ENCODE assay signal across 1 fruit fly cellular context in the genomic region with DNA sequence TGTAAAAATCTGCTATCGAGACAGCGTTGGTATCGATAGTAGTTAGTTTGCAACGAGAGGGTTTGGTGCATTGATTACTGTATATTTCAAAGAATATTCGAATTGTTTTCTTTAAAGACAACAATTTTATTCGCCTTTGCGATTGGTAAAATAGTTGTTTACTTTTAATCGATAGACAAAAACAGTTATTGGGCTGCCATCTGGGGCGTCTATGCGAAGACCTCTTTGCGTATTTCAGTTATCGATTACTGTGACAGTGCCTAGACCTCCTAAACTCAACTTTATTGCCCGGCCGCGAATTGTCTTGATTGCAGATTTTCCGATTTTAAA.
TF ChIP-seq lines count a peak whose summit lies in the region.

Gene Atu (plus strand): TSS at position 245 of the 330 bp plus-strand sequence.

TF ChIP-seq in whole organism, embryonic, 481 proteins besides CTCF, POLR2A, EP300 and RAD21 (continued from another document and continues in another):
- no peak for TF ChIP-seq BtbVII (GFP tag; optimal IDR thresholded peaks at IDR 0.05; lab: Kevin White, UChicago)
- TF ChIP-seq Trl (optimal IDR thresholded peaks at IDR 0.05; lab: Kevin White, UChicago), result no peak
- peak; percentile 34 for TF ChIP-seq Trl (GFP tag; optimal IDR thresholded peaks at IDR 0.05; lab: Kevin White, UChicago)
- no peak for TF ChIP-seq unpg (GFP tag; optimal IDR thresholded peaks at IDR 0.05; lab: Kevin White, UChicago)
- TF ChIP-seq pb (GFP tag; optimal IDR thresholded peaks at IDR 0.05; lab: Kevin White, UChicago), result no peak
- TF ChIP-seq CG10979 (tag; optimal IDR thresholded peaks at IDR 0.05; lab: Kevin White, UChicago), result peak; percentile 32
- TF ChIP-seq CG2129 (GFP tag; IDR thresholded peaks at IDR 0.05; lab: Robert Waterston, UW; ENCODE audit: partially characterized antibody), result peak; percentile 89
- peak; percentile 39 for TF ChIP-seq CG13424 (tag; optimal IDR thresholded peaks at IDR 0.05; lab: Kevin White, UChicago)
- peak; percentile 93 for TF ChIP-seq CG16813 (GFP tag; IDR thresholded peaks at IDR 0.05; lab: Robert Waterston, UW; ENCODE audit: partially characterized antibody)
- TF ChIP-seq CG9817 (tag; optimal IDR thresholded peaks at IDR 0.05; lab: Kevin White, UChicago), result peak; percentile 25
- no peak for TF ChIP-seq Ada2b (GFP tag; IDR thresholded peaks at IDR 0.05; lab: Robert Waterston, UW)
- TF ChIP-seq chn (GFP tag; optimal IDR thresholded peaks at IDR 0.05; lab: Kevin White, UChicago), result peak; percentile 39
- TF ChIP-seq yki (optimal IDR thresholded peaks at IDR 0.05; lab: Kevin White, UChicago), result no peak
- TF ChIP-seq pho (GFP tag; optimal IDR thresholded peaks at IDR 0.05; lab: Kevin White, UChicago), result peak; percentile 38
- peak; percentile 55 for TF ChIP-seq CG12769 (tag; optimal IDR thresholded peaks at IDR 0.05; lab: Kevin White, UChicago)
- TF ChIP-seq Hr78 (GFP tag; optimal IDR thresholded peaks at IDR 0.05; lab: Kevin White, UChicago), result peak in 1 of 2 experiments; percentile 22
- TF ChIP-seq CG8089 (GFP tag; optimal IDR thresholded peaks at IDR 0.05; lab: Kevin White, UChicago), result peak; percentile 46
- peak; percentile 2 for TF ChIP-seq CG3281 (GFP tag; optimal IDR thresholded peaks at IDR 0.05; lab: Kevin White, UChicago)
- TF ChIP-seq cwo (GFP tag; optimal IDR thresholded peaks at IDR 0.05; lab: Kevin White, UChicago), result no peak
- no peak for TF ChIP-seq Ssrp (tag; optimal IDR thresholded peaks at IDR 0.05; lab: Kevin White, UChicago)
- TF ChIP-seq lilli (GFP tag; optimal IDR thresholded peaks at IDR 0.05; lab: Kevin White, UChicago), result peak; percentile 48
- no peak for TF ChIP-seq Hr39 (optimal IDR thresholded peaks at IDR 0.05; lab: Kevin White, UChicago)
- TF ChIP-seq prd (optimal IDR thresholded peaks at IDR 0.05; lab: Kevin White, UChicago), result no peak
- TF ChIP-seq prd (GFP tag; IDR thresholded peaks at IDR 0.05; lab: Robert Waterston, UW), result peak; percentile 36; the same call in 1 of the 3 replicates
- TF ChIP-seq lola (GFP tag; optimal IDR thresholded peaks at IDR 0.05; lab: Kevin White, UChicago), result peak in 1 of 3 experiments; percentile 34
- TF ChIP-seq CG14050 (GFP tag; IDR thresholded peaks at IDR 0.05; lab: Robert Waterston, UW), result no peak
- peak; percentile 83 for TF ChIP-seq tna (GFP tag; IDR thresholded peaks at IDR 0.05; lab: Robert Waterston, UW; ENCODE audit: partially characterized antibody)
- TF ChIP-seq sd (tag; optimal IDR thresholded peaks at IDR 0.05; lab: Kevin White, UChicago), result peak; percentile 63
- peak; percentile 88 for TF ChIP-seq CHES-1-like (GFP tag; optimal IDR thresholded peaks at IDR 0.05; lab: Kevin White, UChicago)
- no peak for TF ChIP-seq CG8388 (GFP tag; optimal IDR thresholded peaks at IDR 0.05; lab: Kevin White, UChicago)
- peak; percentile 49 for TF ChIP-seq CG17829 (tag; optimal IDR thresholded peaks at IDR 0.05; lab: Kevin White, UChicago)
- peak; percentile 43 for TF ChIP-seq ind (GFP tag; optimal IDR thresholded peaks at IDR 0.05; lab: Kevin White, UChicago)
- TF ChIP-seq CG7963 (GFP tag; IDR thresholded peaks at IDR 0.05; lab: Robert Waterston, UW; ENCODE audit: partially characterized antibody), result peak; percentile 84
- TF ChIP-seq Dp (GFP tag; optimal IDR thresholded peaks at IDR 0.05; lab: Kevin White, UChicago), result peak; percentile 38
- peak; percentile 66 for TF ChIP-seq phol (tag; optimal IDR thresholded peaks at IDR 0.05; lab: Kevin White, UChicago)
- TF ChIP-seq Hr3 (GFP tag; optimal IDR thresholded peaks at IDR 0.05; lab: Kevin White, UChicago), result peak; percentile 42
- TF ChIP-seq Dip3 (GFP tag; optimal IDR thresholded peaks at IDR 0.05; lab: Kevin White, UChicago), result peak; percentile 2
- peak; percentile 52 for TF ChIP-seq sob (GFP tag; IDR thresholded peaks at IDR 0.05; lab: Robert Waterston, UW)
- TF ChIP-seq Med (GFP tag; lab: Kevin White, UChicago), result peak; percentile 91
- TF ChIP-seq CG11504 (tag; optimal IDR thresholded peaks at IDR 0.05; lab: Kevin White, UChicago), result no peak
- no peak for TF ChIP-seq CG8281 (tag; optimal IDR thresholded peaks at IDR 0.05; lab: Kevin White, UChicago)
- TF ChIP-seq Dll (GFP tag; IDR thresholded peaks at IDR 0.05; lab: Robert Waterston, UW; ENCODE audit: partially characterized antibody), result peak; percentile 97
- TF ChIP-seq CG17359 (tag; optimal IDR thresholded peaks at IDR 0.05; lab: Kevin White, UChicago), result peak; percentile 24
- peak; percentile 54 for TF ChIP-seq grau (tag; optimal IDR thresholded peaks at IDR 0.05; lab: Kevin White, UChicago)
- no peak for TF ChIP-seq pan (optimal IDR thresholded peaks at IDR 0.05; lab: Kevin White, UChicago)
- TF ChIP-seq pan (GFP tag; optimal IDR thresholded peaks at IDR 0.05 in 1 of 2, IDR thresholded peaks at IDR 0.05 in 1 of 2), result peak in 1 of 2 experiments; percentile 17
- TF ChIP-seq Lpt (GFP tag; optimal IDR thresholded peaks at IDR 0.05; lab: Kevin White, UChicago), result no peak
- peak; percentile 12 for TF ChIP-seq CG15696 (tag; optimal IDR thresholded peaks at IDR 0.05; lab: Kevin White, UChicago)
- TF ChIP-seq ato (GFP tag; IDR thresholded peaks at IDR 0.05; lab: Robert Waterston, UW; ENCODE audit: partially characterized antibody), result peak; percentile 73; the same call in 1 of the 2 replicates
- TF ChIP-seq stwl (tag; optimal IDR thresholded peaks at IDR 0.05; lab: Kevin White, UChicago), result peak; percentile 60
- peak in 1 of 2 experiments; percentile 3 for TF ChIP-seq Hr51 (GFP tag; optimal IDR thresholded peaks at IDR 0.05; lab: Kevin White, UChicago)
- TF ChIP-seq pnt (GFP tag; optimal IDR thresholded peaks at IDR 0.05; lab: Kevin White, UChicago), result no peak
- TF ChIP-seq CG1647 (GFP tag; optimal IDR thresholded peaks at IDR 0.05; lab: Kevin White, UChicago), result peak; percentile 13
- no peak for TF ChIP-seq bigmax (GFP tag; optimal IDR thresholded peaks at IDR 0.05; lab: Kevin White, UChicago)
- peak; percentile 93 for TF ChIP-seq sna (GFP tag; IDR thresholded peaks at IDR 0.05; lab: Robert Waterston, UW; ENCODE audit: partially characterized antibody)
- peak; percentile 54 for TF ChIP-seq CG30403 (GFP tag; optimal IDR thresholded peaks at IDR 0.05; lab: Kevin White, UChicago)
- TF ChIP-seq Nf-YC (tag; optimal IDR thresholded peaks at IDR 0.05; lab: Kevin White, UChicago), result peak; percentile 52
- TF ChIP-seq ewg (GFP tag; optimal IDR thresholded peaks at IDR 0.05; lab: Kevin White, UChicago), result peak; percentile 3
- TF ChIP-seq B-H1 (GFP tag; IDR thresholded peaks at IDR 0.05; lab: Robert Waterston, UW), result no peak
- peak; percentile 87 for TF ChIP-seq Bgb (GFP tag; IDR thresholded peaks at IDR 0.05; lab: Robert Waterston, UW; ENCODE audit: partially characterized antibody)
- TF ChIP-seq zfh2 (GFP tag; optimal IDR thresholded peaks at IDR 0.05; lab: Kevin White, UChicago), result peak; percentile 38
- TF ChIP-seq CG14014 (GFP tag; IDR thresholded peaks at IDR 0.05; lab: Robert Waterston, UW), result no peak
- peak; percentile 61 for TF ChIP-seq CG4820 (GFP tag; optimal IDR thresholded peaks at IDR 0.05; lab: Kevin White, UChicago)
- no peak for TF ChIP-seq CG4730 (GFP tag; IDR thresholded peaks at IDR 0.05; lab: Robert Waterston, UW)
- no peak for TF ChIP-seq CG3726 (GFP tag; IDR thresholded peaks at IDR 0.05; lab: Robert Waterston, UW)
- TF ChIP-seq CG6791 (GFP tag; IDR thresholded peaks at IDR 0.05; lab: Robert Waterston, UW; ENCODE audit: partially characterized antibody), result peak; percentile 84
- TF ChIP-seq Ptx1 (GFP tag; IDR thresholded peaks at IDR 0.05; lab: Robert Waterston, UW), result no peak
- TF ChIP-seq CG3847 (GFP tag; IDR thresholded peaks at IDR 0.05; lab: Robert Waterston, UW), result peak; percentile 62
- peak; percentile 85 for TF ChIP-seq nerfin-2 (GFP tag; IDR thresholded peaks at IDR 0.05; lab: Robert Waterston, UW; ENCODE audit: partially characterized antibody)
- TF ChIP-seq amos (GFP tag; IDR thresholded peaks at IDR 0.05; lab: Robert Waterston, UW; ENCODE audit: partially characterized antibody), result peak; percentile 87
- peak; percentile 32 for TF ChIP-seq Dad (GFP tag; optimal IDR thresholded peaks at IDR 0.05; lab: Kevin White, UChicago)
- TF ChIP-seq Max (GFP tag; optimal IDR thresholded peaks at IDR 0.05; lab: Kevin White, UChicago), result peak; percentile 3
- no peak for TF ChIP-seq CG33557 (GFP tag; optimal IDR thresholded peaks at IDR 0.05; lab: Kevin White, UChicago)
- TF ChIP-seq CG15514 (GFP tag; optimal IDR thresholded peaks at IDR 0.05; lab: Kevin White, UChicago), result peak; percentile 71
- TF ChIP-seq CG15479 (GFP tag; optimal IDR thresholded peaks at IDR 0.05; lab: Kevin White, UChicago), result no peak
- TF ChIP-seq twi (tag; optimal IDR thresholded peaks at IDR 0.05; lab: Kevin White, UChicago), result peak; percentile 31
- peak; percentile 28 for TF ChIP-seq Chrac-16 (GFP tag; optimal IDR thresholded peaks at IDR 0.05; lab: Kevin White, UChicago)
- TF ChIP-seq MBD-R2 (GFP tag; IDR thresholded peaks at IDR 0.05; lab: Robert Waterston, UW), result peak; percentile 76
- peak; percentile 17 for TF ChIP-seq CG13894 (tag; optimal IDR thresholded peaks at IDR 0.05; lab: Kevin White, UChicago)
- peak; percentile 94 for TF ChIP-seq hb (GFP tag; IDR thresholded peaks at IDR 0.05; lab: Robert Waterston, UW; ENCODE audit: partially characterized antibody)
- no peak for TF ChIP-seq CG9215 (GFP tag; IDR thresholded peaks at IDR 0.05; lab: Robert Waterston, UW)
- TF ChIP-seq sug (tag; optimal IDR thresholded peaks at IDR 0.05; lab: Kevin White, UChicago), result peak; percentile 64
- TF ChIP-seq fu2 (GFP tag; optimal IDR thresholded peaks at IDR 0.05; lab: Kevin White, UChicago), result no peak
- no peak for TF ChIP-seq Gug (GFP tag; IDR thresholded peaks at IDR 0.05; lab: Robert Waterston, UW)
- TF ChIP-seq psq (GFP tag; optimal IDR thresholded peaks at IDR 0.05; lab: Kevin White, UChicago), result no peak
- peak; percentile 5 for TF ChIP-seq B-H2 (GFP tag; optimal IDR thresholded peaks at IDR 0.05; lab: Kevin White, UChicago)
- TF ChIP-seq vnd (GFP tag; IDR thresholded peaks at IDR 0.05; lab: Robert Waterston, UW; ENCODE audit: partially characterized antibody), result peak; percentile 86
- 0 out of 3 replicates have a peak, but pooled peaks have one; percentile 10 for TF ChIP-seq CG11560 (tag; IDR thresholded peaks at IDR 0.05; lab: Robert Waterston, UW)
- TF ChIP-seq dpn (GFP tag; optimal IDR thresholded peaks at IDR 0.05; lab: Kevin White, UChicago), result peak in 1 of 2 experiments; percentile 16
- no peak for TF ChIP-seq CG42726 (GFP tag; IDR thresholded peaks at IDR 0.05; lab: Robert Waterston, UW; ENCODE audit: partially characterized antibody)
- TF ChIP-seq CG14965 (GFP tag; optimal IDR thresholded peaks at IDR 0.05; lab: Kevin White, UChicago; ENCODE audit: borderline replicate concordance), result no peak
- TF ChIP-seq Hmr (GFP tag; optimal IDR thresholded peaks at IDR 0.05; lab: Kevin White, UChicago), result peak; percentile 46
- no peak for TF ChIP-seq Usf (GFP tag; optimal IDR thresholded peaks at IDR 0.05; lab: Kevin White, UChicago)
- TF ChIP-seq Pdp1 (GFP tag; optimal IDR thresholded peaks at IDR 0.05; lab: Kevin White, UChicago), result peak in 1 of 2 experiments; percentile 42
- TF ChIP-seq wek (GFP tag; optimal IDR thresholded peaks at IDR 0.05; lab: Kevin White, UChicago), result no peak
- no peak for TF ChIP-seq CG6654 (GFP tag; optimal IDR thresholded peaks at IDR 0.05; lab: Kevin White, UChicago)
- TF ChIP-seq bsh (GFP tag; optimal IDR thresholded peaks at IDR 0.05; lab: Kevin White, UChicago), result peak in 1 of 2 experiments; percentile 1
- peak; percentile 18 for TF ChIP-seq nerfin-1 (tag; optimal IDR thresholded peaks at IDR 0.05; lab: Kevin White, UChicago)
- TF ChIP-seq Dip2 (GFP tag; IDR thresholded peaks at IDR 0.05; lab: Robert Waterston, UW), result no peak
- TF ChIP-seq CG9727 (GFP tag; optimal IDR thresholded peaks at IDR 0.05; lab: Kevin White, UChicago), result peak; percentile 32
- peak; percentile 49 for TF ChIP-seq CG2712 (tag; optimal IDR thresholded peaks at IDR 0.05; lab: Kevin White, UChicago)
- TF ChIP-seq az2 (GFP tag; optimal IDR thresholded peaks at IDR 0.05; lab: Kevin White, UChicago), result no peak
- TF ChIP-seq CG17186 (GFP tag; optimal IDR thresholded peaks at IDR 0.05; lab: Kevin White, UChicago), result peak; percentile 57
- peak; percentile 68 for TF ChIP-seq CG1603 (tag; optimal IDR thresholded peaks at IDR 0.05; lab: Kevin White, UChicago)
- peak; percentile 66 for TF ChIP-seq Ets97D (GFP tag; optimal IDR thresholded peaks at IDR 0.05; lab: Kevin White, UChicago)
- no peak for TF ChIP-seq CG31388 (GFP tag; optimal IDR thresholded peaks at IDR 0.05; lab: Kevin White, UChicago)
- peak; percentile 29 for TF ChIP-seq CG18764 (GFP tag; optimal IDR thresholded peaks at IDR 0.05; lab: Kevin White, UChicago)
- TF ChIP-seq Sry-β (GFP tag; optimal IDR thresholded peaks at IDR 0.05; lab: Kevin White, UChicago), result no peak
- peak; percentile 83 for TF ChIP-seq zen2 (GFP tag; IDR thresholded peaks at IDR 0.05; lab: Robert Waterston, UW; ENCODE audit: partially characterized antibody)
- peak; percentile 76 for TF ChIP-seq nmo (GFP tag; optimal IDR thresholded peaks at IDR 0.05; lab: Kevin White, UChicago)
- peak; percentile 53 for TF ChIP-seq CoRest (tag; optimal IDR thresholded peaks at IDR 0.05; lab: Kevin White, UChicago)
- TF ChIP-seq hbn (GFP tag; IDR thresholded peaks at IDR 0.05; lab: Robert Waterston, UW; ENCODE audit: partially characterized antibody), result peak; percentile 89
- TF ChIP-seq br (optimal IDR thresholded peaks at IDR 0.05; lab: Kevin White, UChicago), result no peak
- no peak for TF ChIP-seq dati (GFP tag; IDR thresholded peaks at IDR 0.05; lab: Robert Waterston, UW)
- TF ChIP-seq BEAF-32 (GFP tag; optimal IDR thresholded peaks at IDR 0.05; lab: Kevin White, UChicago), result peak; percentile 96
- peak; percentile 73 for TF ChIP-seq Abd-B (GFP tag; optimal IDR thresholded peaks at IDR 0.05; lab: Kevin White, UChicago)
- peak; percentile 35 for TF ChIP-seq CG13775 (GFP tag; optimal IDR thresholded peaks at IDR 0.05; lab: Kevin White, UChicago)
- peak; percentile 28 for TF ChIP-seq CG15601 (tag; optimal IDR thresholded peaks at IDR 0.05; lab: Kevin White, UChicago)
- no peak for TF ChIP-seq CG18476 (GFP tag; optimal IDR thresholded peaks at IDR 0.05; lab: Kevin White, UChicago)
- TF ChIP-seq CG30020 (tag; optimal IDR thresholded peaks at IDR 0.05; lab: Kevin White, UChicago), result peak; percentile 58
- TF ChIP-seq gfzf (GFP tag; optimal IDR thresholded peaks at IDR 0.05; lab: Kevin White, UChicago), result peak; percentile 27
- no peak for TF ChIP-seq CG12299 (tag; optimal IDR thresholded peaks at IDR 0.05; lab: Kevin White, UChicago)
- peak in 1 of 2 experiments; percentile 42 for TF ChIP-seq crp (GFP tag; optimal IDR thresholded peaks at IDR 0.05; lab: Kevin White, UChicago)
- TF ChIP-seq Adf1 (GFP tag; IDR thresholded peaks at IDR 0.05; lab: Robert Waterston, UW), result no peak
- TF ChIP-seq CG2116 (GFP tag; optimal IDR thresholded peaks at IDR 0.05; lab: Kevin White, UChicago), result peak; percentile 98
